Worm (Caenorhabditis elegans) whole organism, L4/young adult: ENCODE measurements around the gene nspc-16.

ENCODE experiments used
- dao-5 ChIP-seq: sonication (generic microtip); optimal IDR thresholded peaks from 2 replicates; lab custom pipeline; 2016; ENCODE audit warnings: missing genotype, missing genetic modification characterization, moderate library complexity, missing compliant biosample characterization
- him-1 ChIP-seq: sonication (generic microtip); optimal IDR thresholded peaks from 2 replicates; lab custom pipeline; 2016; ENCODE audit warnings: missing genotype, missing genetic modification reagents, missing genetic modification characterization, missing compliant biosample characterization

- TF ChIP-seq dao-5 (tag; lab: Kevin White, UChicago) (no peak), him-1 (tag; lab: Kevin White, UChicago) (no peak)
Observed at ce11 chrX:14504551-14504902, 18.8 kb upstream of the nspc-16 start.
